Worm (Caenorhabditis elegans) whole organism, early embryonic: ENCODE data around the gene srv-26.
"Not testable (repeated sequence)": the region's sequence is repeated elsewhere in the genome, so short reads cannot be mapped to it uniquely, and the experiment has no call there.

Experiments used
- B0310.2 ChIP-seq: sonication (generic microtip); optimal IDR thresholded peaks from 2 replicates; lab custom pipeline; 2016; ENCODE audit warnings: mild to moderate bottlenecking, missing genetic modification characterization, missing compliant biosample characterization
- F13C5.2 ChIP-seq: sonication (generic microtip); optimal IDR thresholded peaks from 2 replicates; lab custom pipeline; 2017; ENCODE audit warnings: mild to moderate bottlenecking, missing genetic modification characterization, inconsistent platforms, missing compliant biosample characterization
- aly-1 ChIP-seq: sonication (generic microtip); optimal IDR thresholded peaks from 2 replicates; lab custom pipeline; 2016; ENCODE audit warnings: missing genetic modification characterization, missing compliant biosample characterization
- ama-1 ChIP-seq: fragments of 150-350 bp; optimal IDR thresholded peaks from 2 replicates; lab custom pipeline; 2014
- ceh-13 ChIP-seq: fragments of 200-800 bp; sonication (Bioruptor generic); optimal IDR thresholded peaks from 2 replicates; lab custom pipeline; 2018; ENCODE audit warnings: mild to moderate bottlenecking, missing genetic modification characterization, missing compliant biosample characterization
- ceh-36 ChIP-seq: sonication (generic microtip); optimal IDR thresholded peaks from 2 replicates; lab custom pipeline; 2016; ENCODE audit warnings: missing genetic modification characterization, inconsistent platforms, missing compliant biosample characterization
- ets-7 ChIP-seq: sonication (generic microtip); optimal IDR thresholded peaks from 2 replicates; lab custom pipeline; 2016; ENCODE audit warnings: missing genotype, missing genetic modification characterization, missing compliant biosample characterization
- flt-1 ChIP-seq: fragments of 200-800 bp; sonication (Bioruptor generic); IDR thresholded peaks from 2 replicates; pipeline ENCODE4 v1.3.6; 2022; ENCODE audit warnings: missing genetic modification characterization, missing compliant biosample characterization
- hmbx-1 ChIP-seq: sonication (generic microtip); optimal IDR thresholded peaks from 2 replicates; lab custom pipeline; 2016; ENCODE audit warnings: mild to moderate bottlenecking, missing genetic modification characterization, missing compliant biosample characterization
- hmg-4 ChIP-seq: fragments of 200-800 bp; sonication (Bioruptor generic); optimal IDR thresholded peaks from 2 replicates; lab custom pipeline; 2018; ENCODE audit warnings: mild to moderate bottlenecking, missing genetic modification characterization, missing compliant biosample characterization
- hnd-1 ChIP-seq: sonication (generic microtip); optimal IDR thresholded peaks from 2 replicates; lab custom pipeline; 2016; ENCODE audit warnings: missing genetic modification characterization, missing compliant biosample characterization
- pes-1 ChIP-seq: fragments of 200-800 bp; sonication (Bioruptor generic); IDR thresholded peaks from 2 replicates; pipeline ENCODE4 v1.3.6; 2022; ENCODE audit warnings: missing genetic modification reagents, missing genetic modification characterization, missing compliant biosample characterization
- scrt-1 ChIP-seq: fragments of 200-800 bp; sonication (Bioruptor generic); IDR thresholded peaks from 2 replicates; pipeline ENCODE4 v1.3.6; 2022; ENCODE audit warnings: missing genetic modification characterization, missing compliant biosample characterization
- sea-1 ChIP-seq: fragments of 200-800 bp; sonication (Bioruptor generic); conservative IDR thresholded peaks from 2 replicates; pipeline ENCODE4 v1.3.6; 2022; ENCODE audit warnings: missing genetic modification characterization, missing compliant biosample characterization
- tbx-11 ChIP-seq: fragments of 200-800 bp; sonication (Bioruptor generic); IDR thresholded peaks from 2 replicates; pipeline ENCODE4 v1.3.6; 2022; ENCODE audit warnings: missing genetic modification characterization, missing compliant biosample characterization
- tbx-37 ChIP-seq: fragments of 200-800 bp; sonication (Bioruptor generic); conservative IDR thresholded peaks from 2 replicates; pipeline ENCODE4 v1.3.6; 2022; ENCODE audit warnings: missing genetic modification reagents, missing genetic modification characterization, missing compliant biosample characterization
- tra-4 ChIP-seq: sonication (generic microtip); optimal IDR thresholded peaks from 2 replicates; lab custom pipeline; 2017; ENCODE audit warnings: missing genetic modification characterization, missing compliant biosample characterization

The srv-26 gene

DNA sequence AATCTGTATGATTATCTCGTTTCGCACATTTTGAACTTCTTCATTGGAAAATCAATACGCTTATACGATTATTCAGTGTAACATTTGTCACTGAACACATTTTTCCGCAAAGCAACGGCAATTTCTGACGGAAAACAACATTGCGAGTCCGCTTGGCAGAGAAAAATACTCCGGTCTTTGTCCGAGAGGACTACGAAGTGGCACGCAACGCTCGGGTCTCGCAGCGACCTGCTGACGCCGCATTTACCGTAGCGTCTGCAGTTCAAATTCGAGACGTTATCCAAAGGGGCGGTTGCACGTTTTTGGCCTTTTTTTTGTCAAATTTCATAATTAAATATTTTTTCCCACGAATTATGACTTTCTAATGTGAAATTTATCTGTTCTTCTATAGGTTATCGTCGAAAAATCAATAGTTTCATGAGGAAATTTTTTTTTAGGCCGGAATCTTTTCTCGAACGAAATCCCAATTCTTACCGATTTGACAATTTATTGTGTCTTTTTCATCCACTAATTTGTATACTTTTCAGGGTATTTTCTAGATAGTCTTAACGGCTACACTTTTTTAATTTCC, 22.1 kb upstream of the srv-26 start, which contains the start of gene sqd-1:
TSS of gene sqd-1 (plus strand) at position 521 of the 571 bp plus-strand sequence.
- no peak for TF ChIP-seq ceh-36 (tag; lab: Kevin White, UChicago)
- no peak for TF ChIP-seq B0310.2 (tag; lab: Kevin White, UChicago)
- no peak for TF ChIP-seq hmbx-1
- peak; percentile 63; the same call in 1 of the 2 replicates for TF ChIP-seq flt-1 (GFP tag; lab: Robert Waterston, UW)
- TF ChIP-seq pes-1: peak; percentile 54; the same call in 1 of the 2 replicates
- TF ChIP-seq tbx-11 (GFP tag; lab: Robert Waterston, UW): peak; percentile 49; the same call in 1 of the 2 replicates
- TF ChIP-seq aly-1 (tag; lab: Kevin White, UChicago): no peak
- peak; percentile 54; the same call in 1 of the 2 replicates for TF ChIP-seq tbx-37 (GFP tag; lab: Robert Waterston, UW)
- TF ChIP-seq ama-1 (lab: Kevin White, UChicago): no peak
- peak; percentile 73 for TF ChIP-seq hmg-4 (GFP tag; lab: Kevin White, UChicago)
- TF ChIP-seq F13C5.2 (tag; lab: Kevin White, UChicago): peak; percentile 80
- no peak for TF ChIP-seq sea-1 (GFP tag; lab: Robert Waterston, UW)
- TF ChIP-seq ets-7 (tag; lab: Kevin White, UChicago): no peak
- TF ChIP-seq hnd-1 (tag; lab: Kevin White, UChicago): no peak
- no peak for TF ChIP-seq tra-4 (tag; lab: Kevin White, UChicago)
- TF ChIP-seq ceh-13 (GFP tag; lab: Kevin White, UChicago): no peak
- TF ChIP-seq scrt-1 (GFP tag; lab: Robert Waterston, UW): no peak

DNA sequence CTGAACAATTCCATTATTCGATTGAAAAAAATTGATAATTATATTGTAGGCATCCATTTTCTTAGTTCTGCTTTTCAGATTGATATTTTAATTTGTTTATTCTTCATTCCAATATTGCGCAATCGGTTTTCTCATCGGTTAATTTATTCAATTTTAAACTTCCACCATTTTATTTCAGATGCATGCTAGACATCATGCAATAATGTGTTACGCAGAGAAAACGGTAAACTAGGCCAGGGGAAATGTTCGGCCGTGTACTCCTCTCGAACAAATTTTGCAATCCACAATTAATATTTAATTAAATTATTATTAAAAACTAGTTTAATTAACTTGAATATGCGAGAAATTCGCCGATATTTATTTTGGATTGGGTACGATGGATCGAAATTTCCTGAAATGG, 20.0 kb upstream of the srv-26 start, which contains the start of gene Y73B6BL.29:
TSS of gene Y73B6BL.29 (plus strand) at position 263 of the 400 bp plus-strand sequence.
- no peak for TF ChIP-seq sea-1 (GFP tag; lab: Robert Waterston, UW)
- no peak for TF ChIP-seq ceh-13 (GFP tag; lab: Kevin White, UChicago)
- TF ChIP-seq flt-1 (GFP tag; lab: Robert Waterston, UW): no peak
- TF ChIP-seq F13C5.2 (tag; lab: Kevin White, UChicago): peak; percentile 9
- TF ChIP-seq hmbx-1: peak; percentile 25
- TF ChIP-seq tbx-11 (GFP tag; lab: Robert Waterston, UW): no peak
- TF ChIP-seq tbx-37 (GFP tag; lab: Robert Waterston, UW): peak; percentile 81
- no peak for TF ChIP-seq ceh-36 (tag; lab: Kevin White, UChicago)
- no peak for TF ChIP-seq hnd-1 (tag; lab: Kevin White, UChicago)
- peak; percentile 53; the same call in 1 of the 2 replicates for TF ChIP-seq pes-1
- TF ChIP-seq tra-4 (tag; lab: Kevin White, UChicago): no peak

DNA sequence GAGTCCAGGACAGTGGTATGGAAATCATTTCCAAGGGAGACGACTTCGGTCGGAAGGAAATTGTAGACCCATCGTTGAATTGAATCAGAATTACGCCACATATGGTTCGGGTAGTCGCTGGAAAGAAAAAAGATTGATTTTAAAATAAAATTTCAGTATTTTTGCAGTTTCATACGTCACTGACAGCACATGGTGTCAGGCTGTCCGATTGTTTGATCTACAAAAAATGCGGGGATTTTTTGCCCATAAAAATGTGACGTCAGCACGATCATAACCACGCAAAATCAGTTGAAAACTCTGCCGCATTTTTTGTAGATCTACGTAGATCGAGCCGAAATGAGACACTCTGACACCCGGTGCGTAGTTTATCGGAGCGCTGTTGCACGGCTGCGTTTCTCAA, 15.7 kb upstream of the srv-26 start, which contains the start of gene Y73B6BL.12:
TSS of gene Y73B6BL.12 (minus strand) at position 101 of the 400 bp plus-strand sequence.
- TF ChIP-seq ets-7 (tag; lab: Kevin White, UChicago); hmbx-1; hnd-1 (tag; lab: Kevin White, UChicago): not testable (repeated sequence)

DNA sequence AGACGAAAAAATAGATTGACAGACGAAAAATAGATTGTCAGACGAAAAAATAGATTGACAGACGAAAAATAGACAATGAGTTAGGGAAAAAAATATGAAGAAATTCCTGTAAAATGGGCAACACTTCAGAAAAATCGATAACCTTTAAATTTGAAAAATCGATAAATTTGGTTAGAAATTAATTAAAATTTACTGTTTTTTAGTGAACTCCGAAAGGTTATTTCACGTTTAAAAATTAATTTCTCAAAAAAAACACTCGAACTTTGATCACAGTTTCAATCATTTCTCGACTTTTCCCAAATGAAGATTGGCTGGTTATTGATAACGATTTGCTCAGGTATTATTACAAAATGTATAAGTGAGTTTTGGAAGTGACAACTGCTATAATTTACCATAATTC, 5.8 kb upstream of the srv-26 start, which contains the start of gene csp-2:
TSS of gene csp-2 (plus strand) at position 301 of the 400 bp plus-strand sequence.
- TF ChIP-seq sea-1 (GFP tag; lab: Robert Waterston, UW): no peak
- TF ChIP-seq flt-1 (GFP tag; lab: Robert Waterston, UW): no peak
- TF ChIP-seq tbx-37 (GFP tag; lab: Robert Waterston, UW): no peak
- no peak for TF ChIP-seq hmg-4 (GFP tag; lab: Kevin White, UChicago)

DNA sequence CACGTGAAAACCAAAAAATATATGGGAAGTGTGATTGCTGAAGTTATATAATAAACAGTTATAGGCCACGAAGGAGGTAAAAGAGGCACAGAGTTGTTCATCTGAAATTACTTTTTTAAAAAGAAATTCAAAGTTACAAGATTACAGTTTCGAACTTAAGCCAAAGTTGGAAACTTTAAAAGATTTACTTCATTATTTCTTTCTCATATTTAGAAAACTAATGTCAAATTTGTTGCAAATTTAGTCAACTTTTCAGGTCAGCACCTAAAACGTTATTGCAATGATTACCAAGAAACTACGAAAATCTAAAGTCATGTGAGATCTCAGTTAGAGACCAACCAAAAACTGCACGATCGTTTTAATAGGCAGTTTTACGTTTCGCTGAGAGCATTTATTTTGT, 2.0 kb upstream of the srv-26 start, which contains the start of gene srv-25:
TSS of gene srv-25 (minus strand) at position 101 of the 400 bp plus-strand sequence.
- TF ChIP-seq ceh-36 (tag; lab: Kevin White, UChicago): no peak
- no peak for TF ChIP-seq hmbx-1
- no peak for TF ChIP-seq hmg-4 (GFP tag; lab: Kevin White, UChicago)
- no peak for TF ChIP-seq tbx-11 (GFP tag; lab: Robert Waterston, UW)
- TF ChIP-seq hnd-1 (tag; lab: Kevin White, UChicago): no peak
- no peak for TF ChIP-seq ama-1 (lab: Kevin White, UChicago)
- no peak for TF ChIP-seq tra-4 (tag; lab: Kevin White, UChicago)

DNA sequence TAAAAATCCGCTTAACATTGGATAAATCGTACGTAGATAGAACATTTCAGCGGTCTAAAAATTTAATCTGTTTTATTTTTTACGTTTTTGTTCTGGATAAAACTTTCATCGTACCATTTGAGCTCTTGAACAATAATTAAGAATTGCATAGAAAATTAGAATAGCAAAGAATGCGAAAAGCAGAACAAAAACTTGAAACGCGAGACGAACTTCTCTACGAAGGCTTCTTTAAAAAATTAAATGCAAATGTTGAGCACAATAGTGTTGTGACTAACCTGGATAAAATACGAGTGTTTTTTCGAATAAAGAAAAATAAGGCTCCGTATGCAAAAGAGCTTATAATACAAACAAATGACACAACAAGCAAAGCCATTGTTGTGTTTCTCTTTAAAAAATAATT, 2.1 kb downstream of the srv-26 start:
- TF ChIP-seq ets-7 (tag; lab: Kevin White, UChicago) (no peak), pes-1 (no peak), tra-4 (tag; lab: Kevin White, UChicago) (no peak), ceh-13 (GFP tag; lab: Kevin White, UChicago) (no peak), sea-1 (GFP tag; lab: Robert Waterston, UW) (no peak)

DNA sequence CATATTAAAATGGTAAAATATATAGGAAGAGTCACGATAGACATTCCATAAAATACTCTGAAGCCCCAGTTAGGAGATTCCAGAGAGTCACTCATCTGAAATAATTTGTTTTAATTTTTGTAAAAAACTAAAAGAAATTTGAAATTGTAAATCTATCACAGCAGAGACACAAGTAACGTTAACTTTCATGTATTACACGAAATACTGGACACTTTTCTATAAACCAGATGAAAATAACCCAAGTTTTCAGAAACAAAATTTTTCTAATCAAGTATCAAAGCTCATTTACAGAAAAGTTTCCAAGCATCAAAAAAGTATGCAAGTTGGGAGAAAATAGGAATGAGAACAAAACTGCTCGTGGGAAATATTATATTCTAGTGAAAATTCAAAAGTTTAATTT, 3.4 kb downstream of the srv-26 start, which contains the start of gene srv-27:
TSS of gene srv-27 (minus strand) at position 101 of the 400 bp plus-strand sequence.
- TF ChIP-seq ceh-36 (tag; lab: Kevin White, UChicago) (no peak), B0310.2 (tag; lab: Kevin White, UChicago) (no peak), tbx-37 (GFP tag; lab: Robert Waterston, UW) (no peak), pes-1 (no peak), tbx-11 (GFP tag; lab: Robert Waterston, UW) (no peak), ama-1 (lab: Kevin White, UChicago) (no peak), hmbx-1 (no peak), sea-1 (GFP tag; lab: Robert Waterston, UW) (no peak), aly-1 (tag; lab: Kevin White, UChicago) (no peak), flt-1 (GFP tag; lab: Robert Waterston, UW) (no peak), ets-7 (tag; lab: Kevin White, UChicago) (no peak), hnd-1 (tag; lab: Kevin White, UChicago) (no peak), scrt-1 (GFP tag; lab: Robert Waterston, UW) (no peak), F13C5.2 (tag; lab: Kevin White, UChicago) (no peak), ceh-13 (GFP tag; lab: Kevin White, UChicago) (no peak), tra-4 (tag; lab: Kevin White, UChicago) (no peak), hmg-4 (GFP tag; lab: Kevin White, UChicago) (no peak)
